Worm (Caenorhabditis elegans): Measurements from ENCODE around the gene ttr-45.

- no peak for TF ChIP-seq ama-1 (optimal IDR thresholded peaks at IDR 0.05)
- no peak for TF ChIP-seq ets-7 (tag; optimal IDR thresholded peaks at IDR 0.05)
Measured at ce11 chrIV:13214466-13214865, 39.6 kb upstream of the ttr-45 start, which contains the start of gene cho-1.
